Worm (Caenorhabditis elegans): ENCODE measurements around the gene prp-38.

ce11 chrV:10838204-10838603, 32.4 kb upstream of the prp-38 start:
- TF ChIP-seq ztf-11 (tag; optimal IDR thresholded peaks at IDR 0.05) (no peak), nhr-25 (tag; optimal IDR thresholded peaks at IDR 0.05) (no peak), ama-1 (optimal IDR thresholded peaks at IDR 0.05) (no peak), zag-1 (tag; optimal IDR thresholded peaks at IDR 0.05) (no peak)
